Worm (Caenorhabditis elegans): ENCODE measurements around the gene asps-1.

asps-1 gene

DNA sequence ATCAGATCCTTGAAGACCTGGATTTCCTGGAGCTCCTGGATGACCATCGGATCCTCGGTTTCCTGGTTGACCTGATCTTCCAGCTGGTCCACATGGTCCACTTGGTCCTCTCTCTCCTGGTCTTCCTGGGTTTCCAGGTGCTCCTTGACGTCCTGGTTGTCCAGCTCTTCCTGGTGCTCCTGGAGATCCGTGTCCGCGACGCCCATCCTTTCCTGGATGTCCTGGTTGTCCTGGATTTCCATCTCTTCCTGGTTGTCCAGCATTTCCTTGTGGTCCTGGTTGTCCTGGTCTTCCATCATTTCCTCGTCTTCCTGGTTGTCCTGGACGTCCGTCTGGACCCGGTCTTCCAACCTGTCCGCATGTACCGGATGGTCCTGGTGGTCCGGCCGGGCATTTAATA, 25.3 kb downstream of the asps-1 start:
- TF ChIP-seq nhr-76 (tag; optimal IDR thresholded peaks at IDR 0.05) (no peak), cnd-1 (tag; optimal IDR thresholded peaks at IDR 0.05) (no peak)

DNA sequence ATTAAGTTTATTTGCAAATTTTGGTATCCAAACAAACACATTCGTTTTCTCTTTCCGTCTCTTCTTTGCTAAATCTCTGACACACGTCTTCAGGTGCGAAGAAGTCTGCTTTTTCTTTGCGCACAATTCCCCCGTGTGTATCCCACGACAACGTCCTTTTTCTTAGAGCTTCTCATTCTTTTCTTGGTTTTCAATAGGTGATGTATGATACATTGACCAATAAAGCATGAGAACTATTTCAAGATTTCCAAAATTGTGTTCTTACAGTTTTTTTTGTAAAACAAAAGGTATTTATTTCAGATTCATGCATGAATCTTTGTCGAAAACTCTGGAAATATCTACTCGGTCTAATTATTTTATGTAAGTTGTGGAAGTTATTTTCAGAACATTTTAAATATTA, 27.5 kb downstream of the asps-1 start, which contains the start of gene B0024.15:
Gene B0024.15, plus strand, starts transcription at position 301 of the 400 bp plus-strand sequence.
- TF ChIP-seq ceh-39 (tag; optimal IDR thresholded peaks at IDR 0.05) (no peak), tbx-8 (GFP tag; optimal IDR thresholded peaks at IDR 0.05) (no peak), mls-2 (tag; optimal IDR thresholded peaks at IDR 0.05) (no peak), elt-3 (tag; optimal IDR thresholded peaks at IDR 0.05) (no peak), ces-1 (GFP tag; optimal IDR thresholded peaks at IDR 0.05) (no peak), zip-8 (tag; optimal IDR thresholded peaks at IDR 0.05) (no peak), nhr-12 (tag; optimal IDR thresholded peaks at IDR 0.05) (no peak), hlh-1 (tag; optimal IDR thresholded peaks at IDR 0.05) (no peak), nhr-2 (tag; optimal IDR thresholded peaks at IDR 0.05) (no peak), cnd-1 (tag; optimal IDR thresholded peaks at IDR 0.05) (no peak)

DNA sequence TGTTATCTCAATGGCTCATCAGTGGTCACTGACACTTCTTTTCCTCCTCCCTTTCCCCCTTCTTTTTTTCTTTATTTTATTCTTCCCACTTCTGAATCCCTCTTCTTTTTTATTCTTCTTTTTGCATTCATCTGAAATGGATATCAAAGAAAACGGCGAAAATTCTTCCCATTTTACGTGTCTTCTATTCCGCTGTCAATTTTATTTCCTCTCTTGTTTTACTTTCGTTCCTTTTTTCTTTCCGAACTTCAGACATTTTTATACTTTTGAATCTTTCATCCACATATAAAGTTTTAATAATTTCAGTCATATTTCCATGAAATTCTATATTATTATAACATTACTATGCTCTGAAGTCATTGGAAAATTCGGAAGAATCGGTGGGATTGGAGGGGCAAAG, 29.9 kb downstream of the asps-1 start, which contains the start of gene B0024.3:
Gene B0024.3, plus strand, starts transcription at position 301 of the 400 bp plus-strand sequence.
- no peak for TF ChIP-seq nhr-12 (tag; optimal IDR thresholded peaks at IDR 0.05)
- TF ChIP-seq nhr-76 (tag; optimal IDR thresholded peaks at IDR 0.05) = no peak
- TF ChIP-seq mab-5 (tag; optimal IDR thresholded peaks at IDR 0.05) = no peak
- no peak for TF ChIP-seq ces-1 (GFP tag; optimal IDR thresholded peaks at IDR 0.05)
- TF ChIP-seq lin-32 (GFP tag; optimal IDR thresholded peaks at IDR 0.05) = no peak
- TF ChIP-seq snpc-4 (tag; optimal IDR thresholded peaks at IDR 0.05) = no peak
- no peak for TF ChIP-seq mep-1 (tag; optimal IDR thresholded peaks at IDR 0.05)
- no peak for TF ChIP-seq zip-8 (tag; optimal IDR thresholded peaks at IDR 0.05)
- TF ChIP-seq flh-1 (GFP tag; optimal IDR thresholded peaks at IDR 0.05) = no peak
- no peak for TF ChIP-seq mls-2 (tag; optimal IDR thresholded peaks at IDR 0.05)
- TF ChIP-seq unc-39 (tag; optimal IDR thresholded peaks at IDR 0.05) = no peak
- TF ChIP-seq sptf-1 (tag; optimal IDR thresholded peaks at IDR 0.05) = no peak
- no peak for TF ChIP-seq sem-2 (GFP tag; optimal IDR thresholded peaks at IDR 0.05)
- TF ChIP-seq unc-62 (GFP tag; optimal IDR thresholded peaks at IDR 0.05) = no peak
- no peak for TF ChIP-seq ceh-43 (GFP tag; optimal IDR thresholded peaks at IDR 0.05)
- no peak for TF ChIP-seq ceh-39 (tag; optimal IDR thresholded peaks at IDR 0.05)
- TF ChIP-seq nhr-28 (tag; optimal IDR thresholded peaks at IDR 0.05) = no peak
- no peak for TF ChIP-seq nhr-237 (tag; optimal IDR thresholded peaks at IDR 0.05)
- TF ChIP-seq nhr-2 (tag; optimal IDR thresholded peaks at IDR 0.05) = no peak
- TF ChIP-seq ham-2 (GFP tag; optimal IDR thresholded peaks at IDR 0.05) = no peak

DNA sequence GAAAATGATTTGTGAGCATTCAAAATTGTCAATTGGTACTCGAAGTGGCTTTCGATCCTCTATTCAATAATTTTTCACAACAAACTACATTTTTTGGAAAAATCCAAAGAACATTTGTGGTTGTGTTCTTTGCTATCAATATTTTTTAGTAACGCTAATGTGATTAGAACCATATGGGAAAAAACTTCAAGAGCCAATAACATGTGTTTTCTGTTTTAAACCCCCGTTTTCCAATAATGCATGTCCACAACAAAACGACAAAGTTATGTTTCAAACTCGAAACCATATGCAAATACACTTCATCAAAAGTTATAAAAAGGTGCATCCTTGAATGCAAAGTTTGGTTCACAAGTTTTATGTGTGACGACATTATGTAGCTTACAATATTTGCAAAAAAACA, 31.3 kb downstream of the asps-1 start:
- TF ChIP-seq bed-3 (GFP tag; optimal IDR thresholded peaks at IDR 0.05) (no peak), nhr-12 (tag; optimal IDR thresholded peaks at IDR 0.05) (no peak), mls-2 (tag; optimal IDR thresholded peaks at IDR 0.05) (no peak), drap-1 (GFP tag; optimal IDR thresholded peaks at IDR 0.05) (no peak), mep-1 (tag; optimal IDR thresholded peaks at IDR 0.05) (no peak), sptf-1 (tag; optimal IDR thresholded peaks at IDR 0.05) (no peak), nhr-28 (tag; optimal IDR thresholded peaks at IDR 0.05) (no peak), ces-1 (GFP tag; optimal IDR thresholded peaks at IDR 0.05) (no peak), pha-4 (tag; optimal IDR thresholded peaks at IDR 0.05) (no peak), lin-13 (tag; optimal IDR thresholded peaks at IDR 0.05) (no peak), nhr-76 (tag; optimal IDR thresholded peaks at IDR 0.05) (no peak), elt-1 (tag; optimal IDR thresholded peaks at IDR 0.05; ENCODE audit: borderline replicate concordance, insufficient read depth) (no peak), unc-39 (tag; optimal IDR thresholded peaks at IDR 0.05) (no peak), sem-2 (GFP tag; optimal IDR thresholded peaks at IDR 0.05) (no peak), flh-1 (GFP tag; optimal IDR thresholded peaks at IDR 0.05) (no peak)

DNA sequence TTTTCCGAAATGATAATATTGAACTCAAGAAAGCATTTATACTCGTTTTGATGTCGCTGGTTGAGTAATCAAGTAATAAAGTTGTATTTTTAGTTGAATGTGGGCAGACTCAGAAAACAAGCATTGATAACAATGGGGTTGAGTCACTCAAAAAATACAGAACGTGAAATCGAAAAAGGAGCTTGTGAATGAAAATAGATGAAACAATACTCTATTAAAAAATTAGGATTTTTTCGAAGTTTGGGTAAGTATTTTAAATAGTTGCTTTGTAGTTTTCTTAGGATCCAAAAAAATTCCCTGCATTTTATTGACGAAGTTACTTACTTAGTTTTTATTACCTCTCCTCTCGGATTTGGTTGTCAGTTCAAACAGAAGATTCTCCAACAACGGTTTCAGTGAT, 33.8 kb downstream of the asps-1 start, which contains the start of gene lys-3:
Gene lys-3, minus strand, starts transcription at position 101 of the 400 bp plus-strand sequence.
- TF ChIP-seq mls-2 (tag; optimal IDR thresholded peaks at IDR 0.05) (no peak), ces-1 (GFP tag; optimal IDR thresholded peaks at IDR 0.05) (no peak), zip-8 (tag; optimal IDR thresholded peaks at IDR 0.05) (no peak)

DNA sequence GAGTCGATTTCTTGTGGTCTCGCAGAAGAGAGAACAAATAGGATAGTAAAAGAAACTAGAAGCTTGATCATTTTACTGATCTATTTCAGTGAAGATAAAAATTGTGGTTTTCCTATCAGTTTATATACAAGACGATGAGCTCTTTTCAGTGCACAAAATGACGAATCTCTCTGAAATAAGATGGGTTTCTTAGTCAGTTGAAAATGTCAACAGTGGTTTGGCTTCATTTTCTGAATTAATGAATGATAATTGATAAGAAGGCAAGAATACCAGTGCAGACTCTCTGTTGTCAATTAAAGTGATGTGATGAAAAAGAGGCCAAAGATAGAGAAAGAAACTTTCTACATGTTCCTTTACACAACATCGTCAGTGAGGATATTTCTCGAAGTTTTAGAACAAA, 35.8 kb downstream of the asps-1 start, which contains the start of gene lys-2:
Gene lys-2, minus strand, starts transcription at position 101 of the 400 bp plus-strand sequence.
- TF ChIP-seq tbx-8 (GFP tag; optimal IDR thresholded peaks at IDR 0.05) (no peak), mls-2 (tag; optimal IDR thresholded peaks at IDR 0.05) (no peak), unc-62 (GFP tag; optimal IDR thresholded peaks at IDR 0.05) (no peak), ceh-39 (tag; optimal IDR thresholded peaks at IDR 0.05) (no peak), unc-120 (tag; optimal IDR thresholded peaks at IDR 0.05; ENCODE audit: poor library complexity, severe bottlenecking) (no peak), elt-3 (tag; optimal IDR thresholded peaks at IDR 0.05) (no peak), nhr-28 (tag; optimal IDR thresholded peaks at IDR 0.05) (no peak), lin-32 (GFP tag; optimal IDR thresholded peaks at IDR 0.05) (no peak), lin-13 (tag; optimal IDR thresholded peaks at IDR 0.05) (no peak), bed-3 (GFP tag; optimal IDR thresholded peaks at IDR 0.05) (no peak), ceh-83 (GFP tag; optimal IDR thresholded peaks at IDR 0.05) (no peak), ces-1 (GFP tag; optimal IDR thresholded peaks at IDR 0.05) (no peak), nhr-12 (tag; optimal IDR thresholded peaks at IDR 0.05) (no peak), ztf-11 (tag; optimal IDR thresholded peaks at IDR 0.05) (no peak), sptf-1 (tag; optimal IDR thresholded peaks at IDR 0.05) (no peak), M03D4.4 (tag; optimal IDR thresholded peaks at IDR 0.05) (no peak), nhr-2 (tag; optimal IDR thresholded peaks at IDR 0.05) (no peak), sem-2 (GFP tag; optimal IDR thresholded peaks at IDR 0.05) (no peak), blmp-1 (tag; optimal IDR thresholded peaks at IDR 0.05) (no peak), nhr-237 (tag; optimal IDR thresholded peaks at IDR 0.05) (no peak)

Data from whole organism, mixed stage, embryonic.